Fruit fly (Drosophila melanogaster): ENCODE data around the gene CG14711.
A peak's percentile ranks its signal among the peaks of the same experiment; 100 is the strongest.

CG14711 gene

DNA sequence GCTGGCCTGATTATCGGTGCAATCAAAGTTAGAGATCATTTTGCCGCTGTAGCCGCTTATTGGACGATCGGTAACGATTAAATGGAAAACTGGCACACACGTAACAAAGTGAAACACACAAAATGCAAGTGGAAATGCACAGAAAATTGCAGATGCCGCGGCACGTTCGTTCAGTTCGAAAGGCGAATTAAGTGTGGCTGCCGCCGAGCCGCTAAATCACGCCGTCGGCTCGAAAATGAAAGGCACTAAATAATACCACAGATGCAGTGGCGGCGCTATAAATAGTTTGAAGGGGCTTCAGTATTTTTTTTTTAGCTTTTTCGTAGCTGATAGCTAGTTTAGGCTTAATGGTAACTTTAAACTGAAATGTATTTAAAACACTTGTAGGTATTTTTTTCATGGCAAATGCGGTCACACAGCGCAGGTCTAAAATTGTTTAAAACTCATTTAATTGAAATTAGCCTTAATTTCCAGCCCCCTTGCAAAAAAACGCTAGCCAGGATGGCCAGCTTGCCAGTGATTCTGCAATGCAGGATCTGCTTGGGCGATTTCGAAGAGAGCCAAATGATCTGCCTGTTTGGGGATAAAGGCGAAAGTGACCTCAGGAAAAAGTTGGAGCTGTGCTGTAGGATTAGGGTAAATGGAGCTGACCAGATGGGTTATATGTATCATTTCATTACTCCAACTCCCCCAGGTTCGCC, 3.3 kb upstream of the CG14711 start, which contains the start of the genes Jupiter and CG14710 (continued):
- TF ChIP-seq CG8765 (GFP tag; IDR thresholded peaks at IDR 0.05): peak; percentile 69; the same call in 1 of the 2 replicates
- peak; percentile 86 for TF ChIP-seq HmgZ (tag; optimal IDR thresholded peaks at IDR 0.05)
- TF ChIP-seq klu (GFP tag; IDR thresholded peaks at IDR 0.05): peak; percentile 45; the same call in 1 of the 2 replicates
- peak; percentile 57; the same call in 1 of the 2 replicates for TF ChIP-seq CG13287 (GFP tag; IDR thresholded peaks at IDR 0.05; ENCODE audit: partially characterized antibody)
- TF ChIP-seq Doc2 (GFP tag; IDR thresholded peaks at IDR 0.05): no peak
- no peak for TF ChIP-seq hbn (GFP tag; IDR thresholded peaks at IDR 0.05; ENCODE audit: partially characterized antibody)
- TF ChIP-seq tx (GFP tag; optimal IDR thresholded peaks at IDR 0.05): peak; percentile 84
- TF ChIP-seq CG12942 (GFP tag; optimal IDR thresholded peaks at IDR 0.05): peak; percentile 63
- TF ChIP-seq CG32532 (GFP tag; IDR thresholded peaks at IDR 0.05): peak; percentile 81
- TF ChIP-seq CG4854 (GFP tag; optimal IDR thresholded peaks at IDR 0.05): peak; percentile 43
- no peak for TF ChIP-seq CG7963 (GFP tag; IDR thresholded peaks at IDR 0.05; ENCODE audit: partially characterized antibody)
- peak; percentile 21 for TF ChIP-seq CG3838 (GFP tag; optimal IDR thresholded peaks at IDR 0.05)
- TF ChIP-seq Dad (GFP tag; optimal IDR thresholded peaks at IDR 0.05): peak; percentile 79
- TF ChIP-seq ap (GFP tag; IDR thresholded peaks at IDR 0.05): 0 out of 2 replicates have a peak, but pooled peaks have one; percentile 27
- peak; percentile 73 for TF ChIP-seq Chrac-16 (GFP tag; optimal IDR thresholded peaks at IDR 0.05)
- peak; percentile 80 for TF ChIP-seq phol (tag; optimal IDR thresholded peaks at IDR 0.05)
- TF ChIP-seq h (optimal IDR thresholded peaks at IDR 0.05): no peak
- TF ChIP-seq wdn (GFP tag; IDR thresholded peaks at IDR 0.05): 0 out of 2 replicates have a peak, but pooled peaks have one; percentile 37
- peak; percentile 62 for TF ChIP-seq slou (GFP tag; optimal IDR thresholded peaks at IDR 0.05)
- TF ChIP-seq CG3163 (GFP tag; optimal IDR thresholded peaks at IDR 0.05): peak; percentile 50
- TF ChIP-seq HLH54F (GFP tag; optimal IDR thresholded peaks at IDR 0.05): peak; percentile 83
- TF ChIP-seq Neu2 (GFP tag; optimal IDR thresholded peaks at IDR 0.05; ENCODE audit: borderline replicate concordance): no peak
- TF ChIP-seq CG8944 (GFP tag; optimal IDR thresholded peaks at IDR 0.05): peak; percentile 86
- TF ChIP-seq pum (GFP tag; optimal IDR thresholded peaks at IDR 0.05): peak; percentile 75
- peak; percentile 38 for TF ChIP-seq Sox102F (GFP tag; optimal IDR thresholded peaks at IDR 0.05)
- TF ChIP-seq nom (GFP tag; optimal IDR thresholded peaks at IDR 0.05): peak; percentile 70
- TF ChIP-seq CG17802 (tag; optimal IDR thresholded peaks at IDR 0.05): peak; percentile 52
- TF ChIP-seq CG12104 (GFP tag; optimal IDR thresholded peaks at IDR 0.05): peak; percentile 1
- peak; percentile 62 for TF ChIP-seq repo (GFP tag; optimal IDR thresholded peaks at IDR 0.05)
- peak; percentile 55 for TF ChIP-seq CG13775 (GFP tag; optimal IDR thresholded peaks at IDR 0.05)
- TF ChIP-seq CG12071 (GFP tag; optimal IDR thresholded peaks at IDR 0.05): no peak
- TF ChIP-seq Hr78 (GFP tag; optimal IDR thresholded peaks at IDR 0.05): no peak
- TF ChIP-seq sens (GFP tag): peak; percentile 97
- no peak for TF ChIP-seq CG4707 (GFP tag; optimal IDR thresholded peaks at IDR 0.05)
- TF ChIP-seq nerfin-1 (tag; optimal IDR thresholded peaks at IDR 0.05): peak; percentile 32
- peak; percentile 76 for TF ChIP-seq CG17829 (tag; optimal IDR thresholded peaks at IDR 0.05)
- peak; percentile 53 for TF ChIP-seq CG13123 (GFP tag; optimal IDR thresholded peaks at IDR 0.05)
- TF ChIP-seq CG4820 (GFP tag; optimal IDR thresholded peaks at IDR 0.05): peak; percentile 58
- TF ChIP-seq crc (GFP tag; optimal IDR thresholded peaks at IDR 0.05): no peak
- TF ChIP-seq btn (GFP tag; optimal IDR thresholded peaks at IDR 0.05): peak; percentile 29
- no peak for TF ChIP-seq Poxn (GFP tag; IDR thresholded peaks at IDR 0.05)
- TF ChIP-seq CG8359 (GFP tag; optimal IDR thresholded peaks at IDR 0.05; ENCODE audit: borderline replicate concordance): no peak
- TF ChIP-seq unc-4 (GFP tag; IDR thresholded peaks at IDR 0.05; ENCODE audit: partially characterized antibody): 0 out of 2 replicates have a peak, but pooled peaks have one; percentile 30
- no peak for TF ChIP-seq sim (GFP tag; IDR thresholded peaks at IDR 0.05)
- TF ChIP-seq ci (GFP tag; IDR thresholded peaks at IDR 0.05): peak; percentile 77
- TF ChIP-seq CG1233 (GFP tag; optimal IDR thresholded peaks at IDR 0.05): no peak
- TF ChIP-seq Lim3 (GFP tag; IDR thresholded peaks at IDR 0.05): no peak
- TF ChIP-seq twi (tag; optimal IDR thresholded peaks at IDR 0.05): peak; percentile 43
- TF ChIP-seq Abd-B (GFP tag; optimal IDR thresholded peaks at IDR 0.05): peak; percentile 48

Measured in whole organism, embryonic.